Fruit fly (Drosophila melanogaster) whole organism, embryonic: ENCODE measurements around the gene AhcyL1.

ENCODE experiments used
- Ada2b ChIP-seq: fragments of 200-800 bp; sonication (Bioruptor generic); IDR thresholded peaks from 2 replicates; pipeline ENCODE4 v1.3.6; 2022; ENCODE audit warnings: missing biosample characterization, missing genetic modification characterization
- Atf-2 ChIP-seq: fragments of 200-800 bp; sonication (Bioruptor generic); optimal IDR thresholded peaks from 2 replicates; lab custom pipeline; 2016; ENCODE audit warnings: missing biosample characterization, missing genetic modification characterization
- Atf6 ChIP-seq: fragments of 200-800 bp; sonication (Bioruptor generic); IDR thresholded peaks from 2 replicates; pipeline ENCODE4 v1.3.6; 2022; ENCODE audit warnings: missing biosample characterization, missing genetic modification characterization
- Blimp-1 ChIP-seq: fragments of 200-800 bp; sonication (Bioruptor generic); optimal IDR thresholded peaks from 3 replicates; lab custom pipeline; 2018; ENCODE audit warnings: missing biosample characterization, missing genetic modification characterization, mild to moderate bottlenecking, moderate library complexity, missing genetic modification reagents
- CG10321 ChIP-seq: fragments of 200-800 bp; sonication (Bioruptor generic); IDR thresholded peaks from 2 replicates; pipeline ENCODE4 v1.3.6; 2022; ENCODE audit warnings: missing biosample characterization, missing genetic modification characterization
- CG10366 ChIP-seq: fragments of 200-800 bp; sonication (Bioruptor generic); IDR thresholded peaks from 2 replicates; pipeline ENCODE4 v1.3.6; 2022; ENCODE audit warnings: missing biosample characterization, missing genetic modification characterization
- CG11085 ChIP-seq: fragments of 200-800 bp; sonication (Bioruptor generic); IDR thresholded peaks from 2 replicates; pipeline ENCODE4 v1.3.6; 2022; ENCODE audit warnings: missing biosample characterization, missing genetic modification characterization
- CG11504 ChIP-seq: fragments of 200-800 bp; sonication (Bioruptor generic); optimal IDR thresholded peaks from 3 replicates; lab custom pipeline; 2019; ENCODE audit warnings: missing biosample characterization, mild to moderate bottlenecking, missing genetic modification characterization, moderate library complexity
- CG14441 ChIP-seq: fragments of 200-800 bp; sonication (Bioruptor generic); IDR thresholded peaks from 2 replicates; pipeline ENCODE4 v1.3.6; 2022; ENCODE audit warnings: missing biosample characterization, missing genetic modification characterization
- CG15601 ChIP-seq: fragments of 200-800 bp; sonication (Bioruptor generic); optimal IDR thresholded peaks from 3 replicates; lab custom pipeline; 2019; ENCODE audit warnings: missing biosample characterization, mild to moderate bottlenecking, missing genetic modification characterization, moderate library complexity
- CG16779 ChIP-seq: fragments of 200-800 bp; sonication (Bioruptor generic); IDR thresholded peaks from 2 replicates; pipeline ENCODE4 v1.3.6; 2022; ENCODE audit warnings: missing biosample characterization, missing genetic modification characterization
- CG16815 ChIP-seq: fragments of 200-800 bp; sonication (Bioruptor generic); optimal IDR thresholded peaks from 3 replicates; lab custom pipeline; 2017; ENCODE audit warnings: missing biosample characterization, mild to moderate bottlenecking, missing genetic modification characterization
- CG17612 ChIP-seq: fragments of 200-800 bp; sonication (Bioruptor generic); IDR thresholded peaks from 2 replicates; pipeline ENCODE4 v1.3.6; 2022; ENCODE audit warnings: missing biosample characterization, missing genetic modification characterization
- CG17912 ChIP-seq: fragments of 200-800 bp; sonication (Bioruptor generic); optimal IDR thresholded peaks from 2 replicates; lab custom pipeline; 2018; ENCODE audit warnings: missing biosample characterization, mild to moderate bottlenecking, missing genetic modification characterization
- CG2129 ChIP-seq: fragments of 200-800 bp; sonication (Bioruptor generic); IDR thresholded peaks from 2 replicates; pipeline ENCODE4 v1.3.6; 2022; ENCODE audit warnings: missing biosample characterization, missing genetic modification characterization; ENCODE audit not compliant: partially characterized antibody
- CG31365 ChIP-seq: fragments of 200-800 bp; sonication (Bioruptor generic); optimal IDR thresholded peaks from 2 replicates; lab custom pipeline; 2018; ENCODE audit warnings: missing biosample characterization, mild to moderate bottlenecking, missing genetic modification characterization
- CG34422 ChIP-seq: fragments of 200-800 bp; sonication (Bioruptor generic); IDR thresholded peaks from 3 replicates; pipeline ENCODE4 v1.3.6; 2022; ENCODE audit warnings: missing biosample characterization, missing genetic modification characterization
- CG5953 ChIP-seq: fragments of 200-800 bp; sonication (Bioruptor generic); IDR thresholded peaks from 2 replicates; pipeline ENCODE4 v1.3.6; 2022; ENCODE audit warnings: missing biosample characterization, missing genetic modification characterization
- CG6765 ChIP-seq: fragments of 200-800 bp; sonication (Bioruptor generic); optimal IDR thresholded peaks from 3 replicates; lab custom pipeline; 2017; ENCODE audit warnings: missing biosample characterization, mild to moderate bottlenecking, missing genetic modification characterization
- CG7786 ChIP-seq: fragments of 200-800 bp; sonication (Bioruptor generic); optimal IDR thresholded peaks from 2 replicates; lab custom pipeline; 2016; ENCODE audit warnings: missing biosample characterization, missing genetic modification characterization
- CG8478 ChIP-seq: fragments of >200 bp; optimal IDR thresholded peaks from 2 replicates; lab custom pipeline; 2018
- CG9817 ChIP-seq: fragments of 200-800 bp; sonication (Bioruptor generic); optimal IDR thresholded peaks from 2 replicates; lab custom pipeline; 2018; ENCODE audit warnings: missing biosample characterization, mild to moderate bottlenecking, missing genetic modification characterization, moderate library complexity
- Dp ChIP-seq: fragments of 200-800 bp; sonication (Bioruptor generic); optimal IDR thresholded peaks from 2 replicates; lab custom pipeline; 2018; ENCODE audit warnings: missing biosample characterization, mild to moderate bottlenecking, missing genetic modification characterization, moderate library complexity
- Dref ChIP-seq: fragments of 200-800 bp; sonication (Bioruptor generic); IDR thresholded peaks from 2 replicates; pipeline ENCODE4 v1.3.6; 2022; ENCODE audit warnings: missing biosample characterization, missing genetic modification characterization
- E2f1 ChIP-seq: fragments of 200-800 bp; sonication (Bioruptor generic); IDR thresholded peaks from 2 replicates; pipeline ENCODE4 v1.3.6; 2022; ENCODE audit warnings: missing biosample characterization, missing genetic modification characterization
- Fer2 ChIP-seq: fragments of 200-800 bp; sonication (Bioruptor generic); optimal IDR thresholded peaks from 2 replicates; lab custom pipeline; 2018; ENCODE audit warnings: missing biosample characterization, mild to moderate bottlenecking, missing genetic modification characterization, moderate library complexity
- MESR4 ChIP-seq: fragments of 200-800 bp; sonication (Bioruptor generic); optimal IDR thresholded peaks from 2 replicates; lab custom pipeline; 2018; ENCODE audit warnings: missing biosample characterization, mild to moderate bottlenecking, missing genetic modification characterization, moderate library complexity
- MTF-1 ChIP-seq: fragments of 200-800 bp; sonication (Bioruptor generic); optimal IDR thresholded peaks from 2 replicates; lab custom pipeline; 2018; ENCODE audit warnings: missing biosample characterization, mild to moderate bottlenecking, missing genetic modification characterization, borderline replicate concordance
- Max ChIP-seq: fragments of 200-800 bp; sonication (Bioruptor generic); optimal IDR thresholded peaks from 2 replicates; lab custom pipeline; 2016; ENCODE audit warnings: missing biosample characterization, mild to moderate bottlenecking, missing genetic modification characterization
- Med ChIP-seq: fragments of 200-800 bp; sonication (Bioruptor generic); peaks from one replicate; lab custom pipeline; 2016; ENCODE audit warnings: missing biosample characterization, missing genetic modification characterization, mild to moderate bottlenecking, inconsistent platforms, moderate library complexity
- NC2α ChIP-seq: fragments of 200-800 bp; sonication (Bioruptor generic); optimal IDR thresholded peaks from 2 replicates; lab custom pipeline; 2016; ENCODE audit warnings: missing biosample characterization, missing genetic modification characterization
- Scr ChIP-seq: fragments of 200-800 bp; sonication (Bioruptor generic); IDR thresholded peaks from 2 replicates; pipeline ENCODE4 v1.3.6; 2022; ENCODE audit warnings: missing biosample characterization, missing genetic modification characterization; ENCODE audit not compliant: partially characterized antibody
- Side ChIP-seq: fragments of 200-800 bp; sonication (Bioruptor generic); optimal IDR thresholded peaks from 2 replicates; lab custom pipeline; 2016; ENCODE audit warnings: missing biosample characterization, missing genetic modification characterization
- Sox100B ChIP-seq: fragments of 200-800 bp; sonication (Bioruptor generic); optimal IDR thresholded peaks from 3 replicates; lab custom pipeline; 2018; ENCODE audit warnings: missing biosample characterization, mild to moderate bottlenecking, missing genetic modification characterization
- Taf1 ChIP-seq: fragments of 200-800 bp; sonication (Bioruptor generic); IDR thresholded peaks from 2 replicates; pipeline ENCODE4 v1.3.6; 2022; ENCODE audit warnings: missing biosample characterization, missing genetic modification characterization
- ase ChIP-seq: fragments of 200-800 bp; sonication (Bioruptor generic); IDR thresholded peaks from 3 replicates; pipeline ENCODE4 v1.3.6; 2022; ENCODE audit warnings: missing biosample characterization, missing genetic modification characterization
- cg ChIP-seq: fragments of 200-800 bp; sonication (Bioruptor generic); optimal IDR thresholded peaks from 3 replicates; lab custom pipeline; 2019; ENCODE audit warnings: missing biosample characterization, mild to moderate bottlenecking, missing genetic modification characterization, moderate library complexity
- da ChIP-seq: fragments of 200-800 bp; sonication (Bioruptor generic); optimal IDR thresholded peaks from 2 replicates; lab custom pipeline; 2016; ENCODE audit warnings: missing biosample characterization, missing genetic modification characterization
- dan ChIP-seq: fragments of 200-800 bp; sonication (Bioruptor generic); IDR thresholded peaks from 2 replicates; pipeline ENCODE4 v1.3.6; 2022; ENCODE audit warnings: missing biosample characterization, missing genetic modification characterization
- dmrt11E ChIP-seq: fragments of 200-800 bp; sonication (Bioruptor generic); optimal IDR thresholded peaks from 3 replicates; lab custom pipeline; 2018; ENCODE audit warnings: missing biosample characterization, mild to moderate bottlenecking, missing genetic modification characterization, moderate library complexity
- esg ChIP-seq: fragments of 200-800 bp; sonication (Bioruptor generic); conservative IDR thresholded peaks from 2 replicates; pipeline ENCODE4 v1.3.6; 2022; ENCODE audit warnings: missing biosample characterization, missing genetic modification characterization
- jumu ChIP-seq: fragments of 200-800 bp; sonication (Bioruptor generic); optimal IDR thresholded peaks from 3 replicates; lab custom pipeline; 2016; ENCODE audit warnings: missing biosample characterization, missing genetic modification characterization
- kah ChIP-seq: fragments of 200-800 bp; sonication (Bioruptor generic); optimal IDR thresholded peaks from 2 replicates; lab custom pipeline; 2018; ENCODE audit warnings: missing biosample characterization, mild to moderate bottlenecking, missing genetic modification characterization
- lov ChIP-seq, 2 experiments: fragments of 200-800 bp in 1 of 2; fragments of >200 bp in 1 of 2; sonication (Bioruptor generic) in 1 of 2; IDR thresholded peaks in 1 of 2; optimal IDR thresholded peaks in 1 of 2; 2 replicates in 1 of 2; 3 replicates in 1 of 2; pipeline versions ENCODE4 v1.3.6 to Lab custom; 2017 to 2022; ENCODE audit warnings: missing biosample characterization in 1 of 2, missing genetic modification characterization in 1 of 2
- nmo ChIP-seq: fragments of 200-800 bp; sonication (Bioruptor generic); optimal IDR thresholded peaks from 2 replicates; lab custom pipeline; 2018; ENCODE audit warnings: missing biosample characterization, mild to moderate bottlenecking, missing genetic modification characterization, moderate library complexity
- odd ChIP-seq: fragments of 200-800 bp; sonication (Bioruptor generic); optimal IDR thresholded peaks from 2 replicates; lab custom pipeline; 2017; ENCODE audit warnings: missing biosample characterization, mild to moderate bottlenecking, missing genetic modification characterization
- psq ChIP-seq: fragments of 200-800 bp; sonication (Bioruptor generic); optimal IDR thresholded peaks from 2 replicates; lab custom pipeline; 2017; ENCODE audit warnings: missing biosample characterization, missing genetic modification characterization
- ranshi ChIP-seq: fragments of 200-800 bp; sonication (Bioruptor generic); IDR thresholded peaks from 2 replicates; pipeline ENCODE4 v1.3.6; 2022; ENCODE audit warnings: missing biosample characterization, missing genetic modification characterization
- stc ChIP-seq: fragments of 200-800 bp; sonication (Bioruptor generic); IDR thresholded peaks from 2 replicates; pipeline ENCODE4 v1.3.6; 2022; ENCODE audit warnings: missing biosample characterization, missing genetic modification characterization
- trem ChIP-seq: fragments of 200-800 bp; optimal IDR thresholded peaks from 3 replicates; lab custom pipeline; 2019; ENCODE audit warnings: missing biosample characterization, mild to moderate bottlenecking, missing genetic modification characterization, moderate library complexity

The AhcyL1 gene

DNA sequence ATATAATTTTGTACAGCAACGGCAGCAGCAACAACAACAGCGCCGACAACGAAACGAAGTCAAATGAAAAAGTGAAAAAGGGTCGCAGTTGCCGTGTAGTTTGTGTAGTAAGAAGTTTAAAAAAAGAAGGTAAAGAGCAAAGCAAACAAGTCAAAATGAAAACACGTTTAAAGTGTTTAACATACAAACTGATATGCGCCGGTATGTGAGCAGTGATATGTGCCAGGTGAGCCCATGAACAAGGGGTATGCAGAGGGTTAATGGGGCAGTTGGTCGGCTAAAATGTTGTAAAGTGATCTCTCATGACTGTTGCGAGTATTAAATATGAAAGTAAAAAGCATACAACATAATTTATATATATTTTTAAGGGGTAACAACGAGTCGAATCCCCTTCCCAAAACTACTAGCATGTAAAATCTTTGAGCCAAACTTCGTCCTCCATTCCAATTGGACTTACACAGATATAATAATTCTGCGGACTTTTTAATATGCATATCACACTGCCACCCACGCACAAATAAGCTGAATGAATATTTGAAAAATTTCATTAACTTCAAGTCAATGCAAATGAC is 33.9 kb upstream of the AhcyL1 start (continued):
- peak; percentile 42 for TF ChIP-seq trem (tag; lab: Kevin White, UChicago)
- no peak for TF ChIP-seq CG2129
- no peak for TF ChIP-seq CG10321 (GFP tag; lab: Robert Waterston, UW)
- peak; percentile 47 for TF ChIP-seq CG6765 (GFP tag; lab: Kevin White, UChicago)
- peak; percentile 12 for TF ChIP-seq dmrt11E (tag; lab: Kevin White, UChicago)
- TF ChIP-seq CG31365 (tag; lab: Kevin White, UChicago), result peak; percentile 17
- TF ChIP-seq Atf-2 (GFP tag; lab: Kevin White, UChicago), result no peak
- no peak for TF ChIP-seq CG7786 (GFP tag; lab: Kevin White, UChicago)
- no peak for TF ChIP-seq MESR4 (GFP tag; lab: Kevin White, UChicago)
- peak; percentile 58 for TF ChIP-seq Sox100B (GFP tag; lab: Kevin White, UChicago)
- peak; percentile 50 for TF ChIP-seq Side
- no peak for TF ChIP-seq psq (GFP tag; lab: Kevin White, UChicago)
- peak; percentile 67 for TF ChIP-seq CG10366
- peak; percentile 87 for TF ChIP-seq Ada2b (GFP tag; lab: Robert Waterston, UW)
- TF ChIP-seq ase (GFP tag; lab: Robert Waterston, UW), result peak; percentile 88; the same call in 2 of the 3 replicates
- TF ChIP-seq da (GFP tag; lab: Kevin White, UChicago), result no peak
- peak; percentile 61 for TF ChIP-seq MTF-1 (GFP tag; lab: Kevin White, UChicago)
- TF ChIP-seq CG14441, result peak; percentile 90
- TF ChIP-seq Taf1 (GFP tag; lab: Robert Waterston, UW), result peak; percentile 88
- peak; percentile 23 for TF ChIP-seq CG9817 (tag; lab: Kevin White, UChicago)
- TF ChIP-seq Blimp-1, result peak; percentile 72
- TF ChIP-seq NC2α (GFP tag; lab: Kevin White, UChicago), result no peak
- peak; percentile 48 for TF ChIP-seq esg
- TF ChIP-seq lov (optimal IDR thresholded peaks at IDR 0.05; lab: Kevin White, UChicago), result no peak
- peak; percentile 90 for TF ChIP-seq lov (GFP tag; IDR thresholded peaks at IDR 0.05; lab: Robert Waterston, UW)
- TF ChIP-seq jumu, result peak; percentile 60
- no peak for TF ChIP-seq Dp (GFP tag; lab: Kevin White, UChicago)
- TF ChIP-seq stc (GFP tag; lab: Robert Waterston, UW), result peak; percentile 80
- no peak; the same call in 1 of the 2 replicates for TF ChIP-seq dan (GFP tag; lab: Robert Waterston, UW)
- peak; percentile 76 for TF ChIP-seq CG17612
- peak; percentile 26 for TF ChIP-seq CG15601
- peak; percentile 10 for TF ChIP-seq Fer2 (tag; lab: Kevin White, UChicago)
- TF ChIP-seq odd (GFP tag; lab: Kevin White, UChicago), result no peak
- TF ChIP-seq nmo (GFP tag; lab: Kevin White, UChicago), result peak; percentile 34
- peak; percentile 87 for TF ChIP-seq CG16779 (GFP tag; lab: Robert Waterston, UW)
- peak; percentile 60 for TF ChIP-seq CG11085 (GFP tag; lab: Robert Waterston, UW)
- TF ChIP-seq E2f1 (GFP tag; lab: Robert Waterston, UW), result peak; percentile 90
- TF ChIP-seq Scr (GFP tag; lab: Robert Waterston, UW), result no peak
- TF ChIP-seq Atf6 (GFP tag; lab: Robert Waterston, UW), result peak; percentile 62; the same call in 1 of the 2 replicates
- no peak for TF ChIP-seq cg (GFP tag; lab: Kevin White, UChicago)
- TF ChIP-seq kah (GFP tag; lab: Kevin White, UChicago), result no peak
- TF ChIP-seq CG11504 (tag; lab: Kevin White, UChicago), result peak; percentile 80
- TF ChIP-seq CG17912 (GFP tag; lab: Kevin White, UChicago), result no peak
- TF ChIP-seq Med (GFP tag; lab: Kevin White, UChicago), result peak; percentile 80
- peak; percentile 91 for TF ChIP-seq CG34422 (GFP tag; lab: Robert Waterston, UW)
- no peak for TF ChIP-seq Dref
- TF ChIP-seq Max (GFP tag; lab: Kevin White, UChicago), result peak; percentile 32
- TF ChIP-seq CG5953, result peak; percentile 71
- peak; percentile 84 for TF ChIP-seq ranshi (GFP tag; lab: Robert Waterston, UW)
- TF ChIP-seq CG8478, result no peak
- no peak for TF ChIP-seq CG16815
